Fruit fly (Drosophila melanogaster): ENCODE data around the gene CG18178.

DNA sequence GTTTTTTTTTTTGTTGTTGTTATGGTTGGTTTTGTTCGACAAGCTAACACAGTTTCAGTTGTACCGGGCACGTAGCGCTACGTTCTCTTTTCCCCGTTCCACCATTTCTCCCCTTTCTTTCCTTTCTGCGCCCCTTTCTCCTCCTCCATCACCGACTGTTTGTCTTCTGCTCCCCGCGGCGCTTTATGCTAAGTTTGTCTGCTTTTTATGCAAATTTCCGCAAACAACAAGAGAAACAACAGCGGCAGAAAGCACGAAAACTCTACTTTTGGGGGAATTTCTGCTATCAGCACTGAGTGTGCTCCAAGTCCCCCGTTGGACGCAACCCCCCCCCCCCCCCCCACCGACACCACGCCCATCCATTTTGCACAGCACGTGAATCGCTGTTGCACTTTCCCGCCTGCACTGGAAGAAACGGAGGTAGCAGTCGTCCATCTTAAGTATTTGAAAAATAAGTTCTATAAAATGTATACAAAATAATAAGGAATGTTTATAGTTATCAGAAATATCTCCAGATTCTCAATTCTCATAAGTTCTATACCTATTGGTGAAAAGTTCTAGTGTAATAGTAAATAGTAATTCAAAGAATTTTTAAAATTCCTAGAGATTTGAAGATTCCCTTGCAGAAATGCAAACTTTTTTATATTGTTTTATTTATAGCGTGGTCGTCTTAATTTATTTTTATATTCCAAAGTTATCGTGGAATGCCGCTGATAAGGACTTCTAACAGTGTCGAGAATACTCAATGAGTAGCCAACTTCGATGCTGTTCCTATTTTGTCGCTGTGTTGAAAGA lies 46.2 kb upstream of the CG18178 start:
- TF ChIP-seq ttk (optimal IDR thresholded peaks at IDR 0.05) (no peak), h (optimal IDR thresholded peaks at IDR 0.05) (no peak), psq (optimal IDR thresholded peaks at IDR 0.05) (no peak)
